Fruit fly (Drosophila melanogaster) whole organism, prepupa: ENCODE results near the gene CG34276.
A peak's percentile ranks its signal among the peaks of the same experiment; 100 is the strongest.

ENCODE experiments used
- Blimp-1 ChIP-seq: fragments of 200-800 bp; sonication (Bioruptor generic); optimal IDR thresholded peaks from 3 replicates; lab custom pipeline; 2017; ENCODE audit warnings: missing biosample characterization, missing genetic modification characterization, mild to moderate bottlenecking, moderate library complexity, missing genetic modification reagents
- CG10631 ChIP-seq: fragments of 200-800 bp; sonication (Bioruptor generic); optimal IDR thresholded peaks from 2 replicates; lab custom pipeline; 2016; ENCODE audit warnings: missing biosample characterization, missing genetic modification characterization
- CG10669 ChIP-seq: fragments of 200-800 bp; sonication (Bioruptor generic); optimal IDR thresholded peaks from 3 replicates; lab custom pipeline; 2018; ENCODE audit warnings: missing biosample characterization, mild to moderate bottlenecking, missing genetic modification characterization, moderate library complexity
- CG11762 ChIP-seq: fragments of 200-800 bp; sonication (Bioruptor generic); optimal IDR thresholded peaks from 3 replicates; lab custom pipeline; 2016; ENCODE audit warnings: missing biosample characterization, missing genetic modification characterization; ENCODE audit not compliant: insufficient read depth
- CG15336 ChIP-seq: fragments of 200-800 bp; sonication (Bioruptor generic); IDR thresholded peaks from 2 replicates; pipeline ENCODE4 v1.3.6; 2022; ENCODE audit warnings: missing biosample characterization, missing genetic modification characterization
- CG1621 ChIP-seq: fragments of 200-800 bp; sonication (Bioruptor generic); optimal IDR thresholded peaks from 3 replicates; lab custom pipeline; 2018; ENCODE audit warnings: missing biosample characterization, mild to moderate bottlenecking, missing genetic modification characterization
- CG31627 ChIP-seq: fragments of 200-800 bp; sonication (Bioruptor generic); optimal IDR thresholded peaks from 3 replicates; lab custom pipeline; 2016; ENCODE audit warnings: missing biosample characterization, missing genetic modification characterization
- CG32006 ChIP-seq: fragments of 200-800 bp; sonication (Bioruptor generic); optimal IDR thresholded peaks from 3 replicates; lab custom pipeline; 2017; ENCODE audit warnings: missing biosample characterization, mild to moderate bottlenecking, missing genetic modification characterization
- CG3919 ChIP-seq: fragments of 200-800 bp; sonication (Bioruptor generic); optimal IDR thresholded peaks from 3 replicates; lab custom pipeline; 2016; ENCODE audit warnings: missing biosample characterization, missing genetic modification characterization
- CG6163 ChIP-seq: fragments of 200-800 bp; sonication (Bioruptor generic); IDR thresholded peaks from 3 replicates; pipeline ENCODE4 v1.3.6; 2022; ENCODE audit warnings: missing biosample characterization, missing genetic modification characterization
- CG6276 ChIP-seq: fragments of 200-800 bp; sonication (Bioruptor generic); optimal IDR thresholded peaks from 2 replicates; lab custom pipeline; 2017; ENCODE audit warnings: missing biosample characterization, mild to moderate bottlenecking, missing genetic modification characterization
- CG6854 ChIP-seq: fragments of 200-800 bp; sonication (Bioruptor generic); optimal IDR thresholded peaks from 2 replicates; lab custom pipeline; 2017; ENCODE audit warnings: missing biosample characterization, mild to moderate bottlenecking, missing genetic modification characterization
- CG7368 ChIP-seq: fragments of 200-800 bp; sonication (Bioruptor generic); optimal IDR thresholded peaks from 3 replicates; lab custom pipeline; 2016; ENCODE audit warnings: missing biosample characterization, missing genetic modification characterization
- CG8119 ChIP-seq: fragments of 200-800 bp; sonication (Bioruptor generic); IDR thresholded peaks from 3 replicates; pipeline ENCODE4 v1.3.6; 2022; ENCODE audit warnings: missing biosample characterization, missing genetic modification characterization
- Eip78C ChIP-seq: fragments of 200-800 bp; sonication (Bioruptor generic); peaks from one replicate; lab custom pipeline; 2016; ENCODE audit warnings: missing biosample characterization, missing genetic modification characterization
- Ets21C ChIP-seq: fragments of 200-800 bp; sonication (Bioruptor generic); optimal IDR thresholded peaks from 3 replicates; lab custom pipeline; 2016; ENCODE audit warnings: missing biosample characterization, missing genetic modification characterization
- Ets96B ChIP-seq: fragments of 200-800 bp; optimal IDR thresholded peaks from 2 replicates; lab custom pipeline; 2019; ENCODE audit warnings: missing biosample characterization, mild to moderate bottlenecking, missing genetic modification characterization, moderate library complexity
- Gug ChIP-seq: fragments of 200-800 bp; sonication (Bioruptor generic); IDR thresholded peaks from 2 replicates; pipeline ENCODE4 v1.3.6; 2022; ENCODE audit warnings: missing biosample characterization, missing genetic modification characterization
- Hr38 ChIP-seq: sonication (Bioruptor generic); optimal IDR thresholded peaks from 2 replicates; lab custom pipeline; 2016; ENCODE audit warnings: missing biosample characterization, missing genetic modification characterization
- Hr4 ChIP-seq: fragments of 200-800 bp; sonication (Bioruptor generic); optimal IDR thresholded peaks from 3 replicates; lab custom pipeline; 2016; ENCODE audit warnings: missing biosample characterization, missing genetic modification characterization
- Lpt ChIP-seq: fragments of 200-800 bp; sonication (Bioruptor generic); optimal IDR thresholded peaks from 3 replicates; lab custom pipeline; 2016; ENCODE audit warnings: missing biosample characterization, missing genetic modification characterization
- Smox ChIP-seq: fragments of 200-800 bp; sonication (Bioruptor generic); optimal IDR thresholded peaks from 3 replicates; lab custom pipeline; 2016; ENCODE audit warnings: missing biosample characterization, missing genetic modification characterization
- Sox102F ChIP-seq: fragments of 200-800 bp; sonication (Bioruptor generic); optimal IDR thresholded peaks from 2 replicates; lab custom pipeline; 2016; ENCODE audit warnings: missing biosample characterization, mild to moderate bottlenecking, missing genetic modification characterization
- Sox14 ChIP-seq: fragments of 200-800 bp; sonication (Bioruptor generic); optimal IDR thresholded peaks from 3 replicates; lab custom pipeline; 2016; ENCODE audit warnings: missing biosample characterization, missing genetic modification characterization
- achi ChIP-seq: fragments of 200-800 bp; sonication (Bioruptor generic); optimal IDR thresholded peaks from 3 replicates; lab custom pipeline; 2016; ENCODE audit warnings: missing biosample characterization, missing genetic modification characterization
- acj6 ChIP-seq: fragments of 200-800 bp; sonication (Bioruptor generic); optimal IDR thresholded peaks from 3 replicates; lab custom pipeline; 2016; ENCODE audit warnings: missing biosample characterization, missing genetic modification characterization
- cyc ChIP-seq: fragments of 200-800 bp; sonication (Bioruptor generic); optimal IDR thresholded peaks from 3 replicates; lab custom pipeline; 2016; ENCODE audit warnings: missing biosample characterization, missing genetic modification characterization
- dsx ChIP-seq: fragments of 200-800 bp; optimal IDR thresholded peaks from 3 replicates; lab custom pipeline; 2019; ENCODE audit warnings: missing biosample characterization, mild to moderate bottlenecking, missing genetic modification characterization, moderate library complexity; ENCODE audit not compliant: poor library complexity, severe bottlenecking
- eg ChIP-seq: fragments of 200-800 bp; sonication (Bioruptor generic); IDR thresholded peaks from 3 replicates; pipeline ENCODE4 v1.3.6; 2022; ENCODE audit warnings: missing biosample characterization, missing genetic modification characterization
- fd59A ChIP-seq: fragments of 200-800 bp; sonication (Bioruptor generic); optimal IDR thresholded peaks from 2 replicates; lab custom pipeline; 2017; ENCODE audit warnings: missing biosample characterization, mild to moderate bottlenecking, missing genetic modification characterization, missing genetic modification reagents
- fd85E ChIP-seq: fragments of 200-800 bp; sonication (Bioruptor generic); optimal IDR thresholded peaks from 3 replicates; lab custom pipeline; 2016; ENCODE audit warnings: missing biosample characterization, missing genetic modification characterization
- fkh ChIP-seq: fragments of 200-800 bp; sonication (Bioruptor generic); optimal IDR thresholded peaks from 3 replicates; lab custom pipeline; 2017; ENCODE audit warnings: missing biosample characterization, mild to moderate bottlenecking, missing genetic modification characterization, moderate library complexity
- net ChIP-seq: fragments of 200-800 bp; sonication (Bioruptor generic); optimal IDR thresholded peaks from 3 replicates; lab custom pipeline; 2016; ENCODE audit warnings: missing biosample characterization, missing genetic modification characterization
- spab ChIP-seq: fragments of 200-800 bp; sonication (Bioruptor generic); optimal IDR thresholded peaks from 2 replicates; lab custom pipeline; 2017; ENCODE audit warnings: missing biosample characterization, mild to moderate bottlenecking, missing genetic modification characterization, missing genetic modification reagents
- ss ChIP-seq, 2 experiments: fragments of 200-800 bp; sonication (Bioruptor generic); optimal IDR thresholded peaks; 2 replicates in 1 of 2; 3 replicates in 1 of 2; lab custom pipeline; 2017 to 2018; ENCODE audit warnings: mild to moderate bottlenecking in 2 of 2, missing biosample characterization in 2 of 2, missing genetic modification characterization in 2 of 2, moderate library complexity in 1 of 2
- svp ChIP-seq: fragments of 200-800 bp; sonication (Bioruptor generic); peaks from one replicate; lab custom pipeline; 2016; ENCODE audit warnings: missing biosample characterization, missing genetic modification characterization
- topi ChIP-seq: fragments of 200-800 bp; sonication (Bioruptor generic); optimal IDR thresholded peaks from 3 replicates; lab custom pipeline; 2016; ENCODE audit warnings: missing biosample characterization, missing genetic modification characterization

CG34276 gene

dm6 chr3R:15919367-15920228 is 5.8 kb upstream of the CG34276 start (continued):
- TF ChIP-seq Smox (GFP tag; lab: Kevin White, UChicago) (peak; percentile 96), Hr38 (GFP tag; lab: Kevin White, UChicago) (no peak), CG11762 (peak; percentile 95), CG7368 (GFP tag; lab: Kevin White, UChicago) (peak; percentile 97), CG15336 (GFP tag; lab: Robert Waterston, UW) (peak; percentile 95), svp (peak; percentile 99), CG8119 (peak; percentile 94), Lpt (GFP tag; lab: Kevin White, UChicago) (peak; percentile 86), Hr4 (GFP tag; lab: Kevin White, UChicago) (peak; percentile 93), CG3919 (GFP tag; lab: Kevin White, UChicago) (peak; percentile 98), Gug (GFP tag; lab: Robert Waterston, UW) (peak; percentile 90)

- TF ChIP-seq Hr4 (GFP tag; lab: Kevin White, UChicago) (peak; percentile 15), fd59A (no peak), fd85E (GFP tag; lab: Kevin White, UChicago) (no peak), ss (GFP tag; optimal IDR thresholded peaks at IDR 0.05; lab: Kevin White, UChicago) (no peak), Ets96B (no peak), CG10631 (peak; percentile 29), CG31627 (GFP tag; lab: Kevin White, UChicago) (no peak), svp (peak; percentile 31), achi (GFP tag; lab: Kevin White, UChicago) (peak; percentile 4), CG32006 (GFP tag; lab: Kevin White, UChicago) (peak; percentile 28), Eip78C (no peak), CG11762 (no peak), CG3919 (GFP tag; lab: Kevin White, UChicago) (no peak), spab (no peak), acj6 (GFP tag; lab: Kevin White, UChicago) (no peak)
- TF ChIP-seq, all 60 proteins: peak for 5
Measured at dm6 chr3R:15920229-15920533, 5.2 kb upstream of the CG34276 start.

- peak; percentile 53 for TF ChIP-seq svp
- TF ChIP-seq topi: no peak
- TF ChIP-seq CG1621 (tag; lab: Kevin White, UChicago): peak; percentile 36
- peak; percentile 34 for TF ChIP-seq Lpt (GFP tag; lab: Kevin White, UChicago)
- peak; percentile 32 for TF ChIP-seq Eip78C
- TF ChIP-seq Sox102F: peak; percentile 20
- peak; percentile 21 for TF ChIP-seq dsx (GFP tag; lab: Kevin White, UChicago)
- TF ChIP-seq Sox14: peak; percentile 36
- peak; percentile 51 to 81 for TF ChIP-seq ss (GFP tag; optimal IDR thresholded peaks at IDR 0.05; lab: Kevin White, UChicago)
- no peak for TF ChIP-seq CG10669 (GFP tag; lab: Kevin White, UChicago)
- peak; percentile 20 for TF ChIP-seq fkh (GFP tag; lab: Kevin White, UChicago)
- peak; percentile 71 for TF ChIP-seq eg (GFP tag; lab: Robert Waterston, UW)
- no peak for TF ChIP-seq achi (GFP tag; lab: Kevin White, UChicago)
- peak; percentile 71 for TF ChIP-seq CG6163
- no peak for TF ChIP-seq CG6276 (GFP tag; lab: Kevin White, UChicago)
- no peak for TF ChIP-seq fd85E (GFP tag; lab: Kevin White, UChicago)
- peak; percentile 8 for TF ChIP-seq net (GFP tag; lab: Kevin White, UChicago)
- TF ChIP-seq CG6854 (GFP tag; lab: Kevin White, UChicago): peak; percentile 40
- TF ChIP-seq Ets21C (GFP tag; lab: Kevin White, UChicago): no peak
- TF ChIP-seq Blimp-1 (GFP tag; lab: Kevin White, UChicago): no peak
- no peak for TF ChIP-seq cyc (GFP tag; lab: Kevin White, UChicago)
Measured at dm6 chr3R:15920751-15921156, 4.7 kb upstream of the CG34276 start, which contains the start of gene Fbxl7. Fbxl7 (plus strand) TSS chr3R:15920898.
